Worm (Caenorhabditis elegans): Measurements from ENCODE around the gene H14E04.3.
"Not testable (repeated sequence)": the region's sequence is repeated elsewhere in the genome, so short reads cannot be mapped to it uniquely, and the experiment has no call there.

H14E04.3 gene

ce11 chrIII:2386483-2386882, at the start of gene H14E04.3:
Gene H14E04.3 (minus strand): TSS chrIII:2386583.
- no peak for TF ChIP-seq nhr-23 (tag; optimal IDR thresholded peaks at IDR 0.05)
- TF ChIP-seq zag-1 (tag; optimal IDR thresholded peaks at IDR 0.05) = no peak
- no peak for TF ChIP-seq nhr-25 (tag; optimal IDR thresholded peaks at IDR 0.05)
- no peak for TF ChIP-seq dmd-4 (tag; optimal IDR thresholded peaks at IDR 0.05)
- no peak for TF ChIP-seq elt-3 (tag; optimal IDR thresholded peaks at IDR 0.05)
- no peak for TF ChIP-seq snpc-4 (tag; optimal IDR thresholded peaks at IDR 0.05)
- no peak for TF ChIP-seq mab-5 (tag; optimal IDR thresholded peaks at IDR 0.05)
- no peak for TF ChIP-seq elt-1 (tag; optimal IDR thresholded peaks at IDR 0.05)
- no peak for TF ChIP-seq ZK546.5 (tag; optimal IDR thresholded peaks at IDR 0.05)
- TF ChIP-seq blmp-1 (tag; optimal IDR thresholded peaks at IDR 0.05; ENCODE audit: insufficient read depth) = no peak
- no peak for TF ChIP-seq ztf-1 (GFP tag; conservative IDR thresholded peaks at IDR 0.05)
- TF ChIP-seq nhr-6 (tag; optimal IDR thresholded peaks at IDR 0.05) = no peak
- TF ChIP-seq Y55F3AM.14 (GFP tag; optimal IDR thresholded peaks at IDR 0.05) = no peak
- TF ChIP-seq mbf-1 (tag; optimal IDR thresholded peaks at IDR 0.05) = no peak
- TF ChIP-seq lin-11 (tag; optimal IDR thresholded peaks at IDR 0.05) = no peak
- no peak for TF ChIP-seq peb-1 (tag; optimal IDR thresholded peaks at IDR 0.05)

ce11 chrIII:2435805-2436204, 49.4 kb upstream of the H14E04.3 start, which contains the start of gene E02H9.6:
Gene E02H9.6 (plus strand): TSS chrIII:2436105.
- not testable (repeated sequence) for TF ChIP-seq ZK546.5, ztf-11, sem-4 (tag; optimal IDR thresholded peaks at IDR 0.05)

ce11 chrIII:2435373-2435772, 49.0 kb upstream of the H14E04.3 start, which contains the start of gene W04B5.6:
Gene W04B5.6 (minus strand): TSS chrIII:2435473.
- TF ChIP-seq lin-11, skn-1, nhr-6 (tag; optimal IDR thresholded peaks at IDR 0.05): not testable (repeated sequence)

ce11 chrIII:2432925-2433324, 46.5 kb upstream of the H14E04.3 start:
- TF ChIP-seq lsy-2 (tag; optimal IDR thresholded peaks at IDR 0.05) (peak in 1 of 2 experiments; percentile 6), nhr-12 (tag; optimal IDR thresholded peaks at IDR 0.05) (no peak), C34F6.9 (tag; optimal IDR thresholded peaks at IDR 0.05) (no peak), ceh-16 (tag; optimal IDR thresholded peaks at IDR 0.05) (no peak), sem-4 (tag; optimal IDR thresholded peaks at IDR 0.05) (no peak), nhr-6 (tag; optimal IDR thresholded peaks at IDR 0.05) (no peak), ztf-11 (tag; optimal IDR thresholded peaks at IDR 0.05) (no peak), unc-55 (GFP tag; optimal IDR thresholded peaks at IDR 0.05) (peak; percentile 18), mdl-1 (tag; optimal IDR thresholded peaks at IDR 0.05) (no peak), crh-2 (tag; optimal IDR thresholded peaks at IDR 0.05) (no peak)

- TF ChIP-seq elt-1 (tag; optimal IDR thresholded peaks at IDR 0.05) (no peak), C34F6.9 (tag; optimal IDR thresholded peaks at IDR 0.05) (peak; percentile 34), gmeb-1 (tag; optimal IDR thresholded peaks at IDR 0.05) (no peak), lsy-2 (tag; optimal IDR thresholded peaks at IDR 0.05) (peak in 1 of 2 experiments; percentile 20), unc-55 (GFP tag; optimal IDR thresholded peaks at IDR 0.05) (peak; percentile 64), snpc-4 (tag; optimal IDR thresholded peaks at IDR 0.05) (no peak)
Observed at ce11 chrIII:2426122-2426521, 39.7 kb upstream of the H14E04.3 start, which contains the start of gene W04B5.8. Gene W04B5.8 (plus strand): TSS chrIII:2426316.

ce11 chrIII:2424783-2425329, 38.5 kb upstream of the H14E04.3 start:
- TF ChIP-seq peb-1 (tag; optimal IDR thresholded peaks at IDR 0.05) = no peak
- no peak for TF ChIP-seq R02D3.7 (tag; optimal IDR thresholded peaks at IDR 0.05)
- TF ChIP-seq nhr-10 (tag; optimal IDR thresholded peaks at IDR 0.05) = no peak
- no peak for TF ChIP-seq nhr-12 (tag; optimal IDR thresholded peaks at IDR 0.05)
- no peak for TF ChIP-seq C34F6.9 (tag; optimal IDR thresholded peaks at IDR 0.05)
- no peak for TF ChIP-seq blmp-1 (tag; optimal IDR thresholded peaks at IDR 0.05; ENCODE audit: insufficient read depth)

- no peak for TF ChIP-seq C34F6.9 (tag; optimal IDR thresholded peaks at IDR 0.05)
- TF ChIP-seq nhr-23 (tag; optimal IDR thresholded peaks at IDR 0.05) = no peak
- TF ChIP-seq sem-4 (tag; optimal IDR thresholded peaks at IDR 0.05) = no peak
- no peak for TF ChIP-seq nhr-129 (tag; optimal IDR thresholded peaks at IDR 0.05)
- TF ChIP-seq ama-1 (optimal IDR thresholded peaks at IDR 0.05) = no peak
- TF ChIP-seq egl-27 (tag; optimal IDR thresholded peaks at IDR 0.05) = no peak
- TF ChIP-seq ZK546.5 (tag; optimal IDR thresholded peaks at IDR 0.05) = no peak
- TF ChIP-seq ztf-1 (GFP tag; conservative IDR thresholded peaks at IDR 0.05) = no peak
- TF ChIP-seq ztf-11 (tag; optimal IDR thresholded peaks at IDR 0.05) = no peak
- no peak for TF ChIP-seq peb-1 (tag; optimal IDR thresholded peaks at IDR 0.05)
- no peak for TF ChIP-seq dmd-4 (tag; optimal IDR thresholded peaks at IDR 0.05)
- TF ChIP-seq nhr-77 (tag; optimal IDR thresholded peaks at IDR 0.05) = no peak
- no peak for TF ChIP-seq sma-3 (GFP tag; optimal IDR thresholded peaks at IDR 0.05)
- no peak for TF ChIP-seq lin-13 (GFP tag; optimal IDR thresholded peaks at IDR 0.05)
- TF ChIP-seq unc-39 (tag; optimal IDR thresholded peaks at IDR 0.05) = no peak
Observed at ce11 chrIII:2423638-2424037, 37.3 kb upstream of the H14E04.3 start.

All from whole organism, L2 larva.